Fruit fly (Drosophila melanogaster): Measurements from ENCODE around the gene CG31368.

Gene CG31368

DNA sequence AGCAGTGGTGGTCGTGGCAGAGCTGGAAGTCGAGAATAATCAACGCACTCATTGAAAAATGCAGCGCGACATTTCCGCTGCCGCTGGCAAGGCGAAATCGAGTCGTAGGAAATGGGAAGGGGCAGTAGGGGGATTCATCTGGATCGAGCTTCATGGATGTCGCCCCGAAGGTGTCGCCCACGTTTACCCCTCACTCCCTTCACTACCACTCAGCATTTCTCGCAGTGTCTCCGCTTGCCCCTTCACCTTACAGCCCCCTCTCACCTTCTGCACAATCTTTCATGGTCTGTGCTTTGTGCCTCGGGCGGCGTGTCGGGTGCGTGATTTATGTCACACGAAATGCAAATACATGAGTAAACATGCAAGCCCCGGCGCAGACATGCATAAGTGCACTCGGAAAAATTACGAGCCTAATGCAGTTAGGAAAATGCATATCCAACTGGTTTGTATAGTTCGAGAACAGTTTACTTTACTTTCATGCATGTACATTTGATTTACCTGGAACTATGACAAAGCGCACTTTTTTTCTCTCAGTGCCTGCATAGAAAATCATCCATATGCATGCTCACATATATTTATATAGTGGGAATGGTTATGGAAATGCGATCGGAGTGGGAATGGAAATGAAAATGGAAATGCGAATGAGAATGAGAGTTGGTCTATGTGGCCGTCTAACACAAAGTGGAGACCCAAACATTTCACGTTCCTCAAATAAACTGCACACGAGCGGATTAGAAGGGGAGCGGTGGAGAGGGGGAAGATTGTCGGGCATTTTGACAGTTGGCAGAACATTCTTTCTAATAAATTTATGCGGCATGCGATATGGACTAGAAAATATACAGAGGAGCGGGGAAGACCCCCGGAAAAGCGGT lies 33.0 kb upstream of the CG31368 start (continued):
- TF ChIP-seq CG32772 (GFP tag; IDR thresholded peaks at IDR 0.05) (peak; percentile 95), h (optimal IDR thresholded peaks at IDR 0.05) (no peak), BEAF-32 (GFP tag; optimal IDR thresholded peaks at IDR 0.05) (no peak), Mrtf (GFP tag; IDR thresholded peaks at IDR 0.05) (peak; percentile 86), Adf1 (GFP tag; IDR thresholded peaks at IDR 0.05) (no peak), CG16815 (GFP tag; optimal IDR thresholded peaks at IDR 0.05) (peak; percentile 67), CG12744 (GFP tag; optimal IDR thresholded peaks at IDR 0.05) (peak; percentile 25), Sry-δ (GFP tag; optimal IDR thresholded peaks at IDR 0.05) (peak; percentile 48), HLH3B (GFP tag; IDR thresholded peaks at IDR 0.05) (peak; percentile 95), B-H1 (GFP tag; IDR thresholded peaks at IDR 0.05) (peak; percentile 84), CG14860 (GFP tag; IDR thresholded peaks at IDR 0.05; ENCODE audit: partially characterized antibody) (no peak), CG34376 (GFP tag; optimal IDR thresholded peaks at IDR 0.05) (no peak), Trl (optimal IDR thresholded peaks at IDR 0.05) (no peak), Trl (GFP tag; optimal IDR thresholded peaks at IDR 0.05) (peak; percentile 92), CG3847 (GFP tag; IDR thresholded peaks at IDR 0.05) (peak; percentile 64), pum (GFP tag; optimal IDR thresholded peaks at IDR 0.05) (peak; percentile 90), seq (GFP tag; IDR thresholded peaks at IDR 0.05) (peak; percentile 73), vfl (GFP tag; optimal IDR thresholded peaks at IDR 0.05) (peak; percentile 5), Fer1 (GFP tag; optimal IDR thresholded peaks at IDR 0.05) (peak; percentile 34), nau (GFP tag; optimal IDR thresholded peaks at IDR 0.05) (peak; percentile 88), CG6813 (GFP tag; optimal IDR thresholded peaks at IDR 0.05) (peak; percentile 78), shn (GFP tag; optimal IDR thresholded peaks at IDR 0.05) (peak; percentile 81), HmgZ (tag; optimal IDR thresholded peaks at IDR 0.05) (peak; percentile 55), cas (GFP tag; IDR thresholded peaks at IDR 0.05) (no peak), CG7556 (GFP tag; optimal IDR thresholded peaks at IDR 0.05) (peak; percentile 88), CG6654 (GFP tag; optimal IDR thresholded peaks at IDR 0.05) (peak; percentile 78), CG8478 (optimal IDR thresholded peaks at IDR 0.05) (no peak), danr (GFP tag; IDR thresholded peaks at IDR 0.05) (peak; percentile 83), CG6765 (GFP tag; optimal IDR thresholded peaks at IDR 0.05) (no peak), pzg (GFP tag; optimal IDR thresholded peaks at IDR 0.05) (no peak), Atf6 (GFP tag; IDR thresholded peaks at IDR 0.05) (peak; percentile 42; the same call in 1 of the 2 replicates), slp2 (GFP tag; optimal IDR thresholded peaks at IDR 0.05) (peak; percentile 93), CG10431 (GFP tag; optimal IDR thresholded peaks at IDR 0.05) (peak; percentile 88), schlank (tag; optimal IDR thresholded peaks at IDR 0.05) (no peak), kni (GFP tag; optimal IDR thresholded peaks at IDR 0.05) (peak; percentile 99), ttk (GFP tag; IDR thresholded peaks at IDR 0.05) (peak; percentile 93), CG9727 (GFP tag; optimal IDR thresholded peaks at IDR 0.05) (peak; percentile 73), gcm (GFP tag; optimal IDR thresholded peaks at IDR 0.05) (peak; percentile 86), Scr (GFP tag; IDR thresholded peaks at IDR 0.05; ENCODE audit: partially characterized antibody) (no peak), CG7271 (tag; optimal IDR thresholded peaks at IDR 0.05) (no peak), fd96Cb (tag; optimal IDR thresholded peaks at IDR 0.05) (peak; percentile 96), CG4617 (GFP tag; optimal IDR thresholded peaks at IDR 0.05; ENCODE audit: borderline replicate concordance) (peak; percentile 74), Opbp (GFP tag; IDR thresholded peaks at IDR 0.05; ENCODE audit: partially characterized antibody) (0 out of 3 replicates have a peak, but pooled peaks have one; percentile 42), HHEX (GFP tag; optimal IDR thresholded peaks at IDR 0.05) (peak; percentile 89), CG10959 (GFP tag; IDR thresholded peaks at IDR 0.05) (peak; percentile 75), Nf-YB (GFP tag; optimal IDR thresholded peaks at IDR 0.05) (peak; percentile 65), CG13624 (GFP tag; optimal IDR thresholded peaks at IDR 0.05) (peak; percentile 52), eyg (GFP tag; optimal IDR thresholded peaks at IDR 0.05) (peak; percentile 77), dmrt11E (tag; optimal IDR thresholded peaks at IDR 0.05) (peak; percentile 85), gsb (GFP tag; IDR thresholded peaks at IDR 0.05) (no peak)

Data from whole organism, embryonic.